Fruit fly (Drosophila melanogaster): Measurements from ENCODE around the gene Rnp4F.

Gene Rnp4F

dm6 chrX:5308963-5309362, 13.5 kb downstream of the Rnp4F start, which contains the start of the genes Cdk7 and snf (continued):
- TF ChIP-seq jim (GFP tag; optimal IDR thresholded peaks at IDR 0.05) = no peak
- TF ChIP-seq pan (optimal IDR thresholded peaks at IDR 0.05) = no peak
- no peak for TF ChIP-seq br (GFP tag; optimal IDR thresholded peaks at IDR 0.05)
- TF ChIP-seq foxo (GFP tag; optimal IDR thresholded peaks at IDR 0.05) = peak in 1 of 2 experiments; percentile 63
- peak; percentile 43 for TF ChIP-seq HLH106 (tag; optimal IDR thresholded peaks at IDR 0.05)
- TF ChIP-seq ey (GFP tag; optimal IDR thresholded peaks at IDR 0.05) = peak; percentile 33
- no peak for TF ChIP-seq CG32264 (GFP tag; optimal IDR thresholded peaks at IDR 0.05)

- TF ChIP-seq dmrt93B (GFP tag; optimal IDR thresholded peaks at IDR 0.05) = no peak
- no peak for TF ChIP-seq rgr (GFP tag; optimal IDR thresholded peaks at IDR 0.05)
- TF ChIP-seq Rel (GFP tag; optimal IDR thresholded peaks at IDR 0.05) = no peak
- TF ChIP-seq Rel (tag; optimal IDR thresholded peaks at IDR 0.05) = no peak
- no peak for TF ChIP-seq CrebA (GFP tag; optimal IDR thresholded peaks at IDR 0.05; ENCODE audit: borderline replicate concordance)
- TF ChIP-seq OdsH (GFP tag; optimal IDR thresholded peaks at IDR 0.05) = no peak
- TF ChIP-seq sage (GFP tag; optimal IDR thresholded peaks at IDR 0.05) = no peak
- no peak for TF ChIP-seq Myc (optimal IDR thresholded peaks at IDR 0.05)
- no peak for TF ChIP-seq Hnf4 (GFP tag; optimal IDR thresholded peaks at IDR 0.05)
- no peak for TF ChIP-seq Jra (GFP tag; optimal IDR thresholded peaks at IDR 0.05)
- TF ChIP-seq jim (GFP tag; optimal IDR thresholded peaks at IDR 0.05) = no peak
- TF ChIP-seq Vsx2 (GFP tag; optimal IDR thresholded peaks at IDR 0.05; ENCODE audit: partially characterized antibody) = no peak
- TF ChIP-seq sv (GFP tag; optimal IDR thresholded peaks at IDR 0.05) = no peak
- TF ChIP-seq CG9705 (GFP tag; optimal IDR thresholded peaks at IDR 0.05) = no peak
- TF ChIP-seq N (GFP tag; optimal IDR thresholded peaks at IDR 0.05) = no peak
- no peak for TF ChIP-seq HLH106 (tag; optimal IDR thresholded peaks at IDR 0.05)
Observed at dm6 chrX:5307317-5307716, 15.2 kb downstream of the Rnp4F start, which contains the start of gene CG17764. Gene CG17764, minus strand, starts transcription at chrX:5307417.

dm6 chrX:5305591-5305990, 16.9 kb downstream of the Rnp4F start, which contains the start of gene CG3323:
Gene CG3323, minus strand, starts transcription at chrX:5305691.
- TF ChIP-seq Rel (GFP tag; optimal IDR thresholded peaks at IDR 0.05) (no peak), Rel (tag; optimal IDR thresholded peaks at IDR 0.05) (no peak), N (GFP tag; optimal IDR thresholded peaks at IDR 0.05) (no peak), brk (GFP tag; optimal IDR thresholded peaks at IDR 0.05) (no peak), lola (GFP tag; optimal IDR thresholded peaks at IDR 0.05) (no peak), h (GFP tag; optimal IDR thresholded peaks at IDR 0.05) (no peak), br (GFP tag; optimal IDR thresholded peaks at IDR 0.05) (no peak), sage (GFP tag; optimal IDR thresholded peaks at IDR 0.05) (no peak), Dfd (GFP tag; optimal IDR thresholded peaks at IDR 0.05) (no peak)

- TF ChIP-seq br (GFP tag; optimal IDR thresholded peaks at IDR 0.05) (peak; percentile 44), Sp1 (GFP tag; optimal IDR thresholded peaks at IDR 0.05) (peak; percentile 11), Hnf4 (GFP tag; optimal IDR thresholded peaks at IDR 0.05) (no peak), Dfd (GFP tag; optimal IDR thresholded peaks at IDR 0.05) (peak; percentile 30), dmrt93B (GFP tag; optimal IDR thresholded peaks at IDR 0.05) (peak; percentile 12), woc (GFP tag; optimal IDR thresholded peaks at IDR 0.05) (peak; percentile 45), OdsH (GFP tag; optimal IDR thresholded peaks at IDR 0.05) (peak; percentile 14), psq (GFP tag; optimal IDR thresholded peaks at IDR 0.05) (no peak), fru (GFP tag; optimal IDR thresholded peaks at IDR 0.05) (peak; percentile 18), dsf (GFP tag; optimal IDR thresholded peaks at IDR 0.05; ENCODE audit: borderline replicate concordance) (no peak), tai (GFP tag; optimal IDR thresholded peaks at IDR 0.05) (no peak), dl (GFP tag; optimal IDR thresholded peaks at IDR 0.05; ENCODE audit: insufficient read depth in 1 of 2, partially characterized antibody in 2 of 2) (no peak), rgr (GFP tag; optimal IDR thresholded peaks at IDR 0.05) (peak; percentile 28), foxo (GFP tag; optimal IDR thresholded peaks at IDR 0.05) (peak in 1 of 2 experiments; percentile 38), h (GFP tag; optimal IDR thresholded peaks at IDR 0.05) (peak; percentile 36), HLH106 (tag; optimal IDR thresholded peaks at IDR 0.05) (peak; percentile 41)
Observed at dm6 chrX:5300623-5301283, 21.7 kb downstream of the Rnp4F start.

dm6 chrX:5299957-5300356, 22.5 kb downstream of the Rnp4F start:
- no peak for TF ChIP-seq sage (GFP tag; optimal IDR thresholded peaks at IDR 0.05)
- TF ChIP-seq Abd-B (GFP tag; optimal IDR thresholded peaks at IDR 0.05) = no peak
- TF ChIP-seq foxo (GFP tag; optimal IDR thresholded peaks at IDR 0.05) = peak in 1 of 2 experiments; percentile 15
